Worm (Caenorhabditis elegans) whole organism, dauer: Measurements from ENCODE around the gene gnrr-7.

ENCODE experiments used
- unc-62 ChIP-seq: sonication (generic microtip); optimal IDR thresholded peaks from 2 replicates; lab custom pipeline; 2017; ENCODE audit warnings: missing biosample characterization, missing genetic modification reagents, missing genetic modification characterization

Gene gnrr-7

ce11 chrX:11185498-11185897 lies at the start of gene gnrr-7:
Gene gnrr-7, plus strand, starts transcription at chrX:11185798.
- TF ChIP-seq unc-62 (GFP tag; lab: Kevin White, UChicago), result no peak

ce11 chrX:11136988-11137387 lies 48.6 kb upstream of the gnrr-7 start:
- no peak for TF ChIP-seq unc-62 (GFP tag; lab: Kevin White, UChicago)

DNA sequence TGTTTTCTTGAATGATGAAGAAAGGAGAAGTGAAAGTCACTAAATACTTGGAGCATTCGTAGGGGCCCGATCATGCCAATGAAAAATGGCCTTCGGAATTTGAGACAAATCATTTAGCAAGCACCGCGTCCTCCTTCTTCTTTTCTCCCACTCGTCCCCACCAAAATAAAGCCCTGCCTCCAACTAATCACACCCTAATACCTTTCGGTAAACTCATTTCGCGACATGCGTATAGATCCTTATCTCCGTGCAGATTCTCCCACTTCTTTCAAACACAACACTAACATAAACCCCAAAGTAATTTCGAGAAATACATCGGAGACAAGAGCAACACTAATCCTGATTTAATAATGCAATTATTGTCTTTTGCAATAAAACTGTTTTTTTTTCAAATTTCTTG lies 48.0 kb upstream of the gnrr-7 start:
- TF ChIP-seq unc-62 (GFP tag; lab: Kevin White, UChicago), result no peak

- TF ChIP-seq unc-62 (GFP tag; lab: Kevin White, UChicago), result no peak
Measured at ce11 chrX:11151494-11151893, 34.1 kb upstream of the gnrr-7 start.

DNA sequence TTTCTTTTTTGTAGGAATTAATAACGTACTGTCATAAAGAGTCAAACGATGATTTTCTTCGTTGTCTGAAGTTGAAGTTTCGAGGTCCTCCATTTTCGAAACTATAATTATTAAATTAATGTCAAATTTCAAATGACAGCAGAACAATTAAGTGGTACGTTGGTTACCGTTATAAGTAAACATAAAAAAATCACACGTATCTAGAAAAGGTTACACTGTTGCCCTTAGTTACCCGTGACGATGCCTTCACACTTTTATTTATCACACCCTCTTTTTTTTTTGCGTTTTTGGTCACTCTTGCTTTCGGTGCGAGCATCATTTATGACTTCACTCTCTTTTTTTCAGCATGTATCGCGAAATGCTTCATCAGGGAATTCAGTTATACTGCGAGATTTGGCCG lies 32.9 kb upstream of the gnrr-7 start, which contains the start of the genes C05C9.3 and C05C9.2:
TSS of gene C05C9.3 (minus strand) at position 101 of the 400 bp plus-strand sequence.
TSS of gene C05C9.2 (plus strand) at position 346 of the 400 bp plus-strand sequence.
- no peak for TF ChIP-seq unc-62 (GFP tag; lab: Kevin White, UChicago)

ce11 chrX:11160537-11160936 lies 25.1 kb upstream of the gnrr-7 start, which contains the start of gene C05C9.1:
Gene C05C9.1, plus strand, starts transcription at chrX:11160837.
- no peak for TF ChIP-seq unc-62 (GFP tag; lab: Kevin White, UChicago)

DNA sequence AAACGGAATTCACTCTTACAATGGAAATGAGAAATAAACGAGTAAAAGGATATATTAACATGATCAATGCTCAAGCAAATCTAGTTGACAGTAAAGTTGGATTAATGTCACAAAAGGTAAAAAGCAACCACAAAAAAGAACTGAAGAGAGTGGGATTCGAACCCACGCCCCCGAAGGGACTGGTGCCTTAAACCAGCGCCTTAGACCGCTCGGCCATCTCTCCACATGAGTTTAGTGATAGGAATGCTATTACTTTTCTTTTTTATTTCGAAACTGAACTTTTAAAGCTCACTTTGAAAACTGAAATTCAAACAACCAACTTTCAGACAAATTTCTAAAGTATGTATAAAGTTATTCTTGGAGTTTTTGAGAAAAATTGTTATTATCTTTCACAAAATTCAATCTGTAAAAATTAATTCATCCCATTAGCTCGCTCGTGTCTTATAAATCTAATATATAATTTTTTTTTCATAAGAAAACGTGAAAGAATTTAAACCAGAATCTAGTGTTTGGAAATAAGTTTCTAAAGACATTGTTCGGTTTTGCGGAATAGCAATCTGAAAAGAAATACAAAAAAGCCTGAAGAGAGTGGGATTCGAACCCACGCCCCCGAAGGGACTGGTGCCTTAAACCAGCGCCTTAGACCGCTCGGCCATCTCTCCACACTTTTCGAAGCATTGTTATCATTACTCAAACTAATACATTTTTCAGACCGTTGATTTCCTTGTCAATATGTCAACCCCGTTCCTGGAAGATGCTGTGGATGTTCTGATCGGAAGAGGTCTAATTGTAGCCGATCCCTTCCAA lies 22.6 kb upstream of the gnrr-7 start:
- TF ChIP-seq unc-62 (GFP tag; lab: Kevin White, UChicago), result no peak

- TF ChIP-seq unc-62 (GFP tag; lab: Kevin White, UChicago), result no peak
Measured at ce11 chrX:11178599-11178998, 7.0 kb upstream of the gnrr-7 start, which contains the start of gene gnrr-6. Gene gnrr-6, plus strand, starts transcription at chrX:11178899.

DNA sequence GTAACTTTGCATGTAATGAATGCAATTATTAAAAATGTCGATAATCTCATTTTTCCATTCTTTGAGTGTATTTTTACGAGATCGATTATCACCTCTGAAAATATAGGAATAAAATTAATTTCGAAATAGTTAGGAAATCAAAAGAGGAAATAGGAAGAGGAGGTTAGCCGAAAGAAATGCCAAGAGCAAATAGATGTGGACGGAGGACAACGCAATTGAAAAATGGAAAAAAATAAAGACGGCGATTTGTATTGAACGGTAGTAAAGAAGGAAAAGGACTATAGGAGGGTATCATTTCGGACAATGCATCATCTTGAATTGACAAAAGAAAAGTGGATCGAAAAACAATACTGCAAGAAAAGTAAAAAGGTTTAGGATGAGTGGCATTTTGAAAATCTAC lies 3.9 kb downstream of the gnrr-7 start, which contains the start of gene F13D2.1:
TSS of gene F13D2.1 (minus strand) at position 101 of the 400 bp plus-strand sequence.
- no peak for TF ChIP-seq unc-62 (GFP tag; lab: Kevin White, UChicago)

DNA sequence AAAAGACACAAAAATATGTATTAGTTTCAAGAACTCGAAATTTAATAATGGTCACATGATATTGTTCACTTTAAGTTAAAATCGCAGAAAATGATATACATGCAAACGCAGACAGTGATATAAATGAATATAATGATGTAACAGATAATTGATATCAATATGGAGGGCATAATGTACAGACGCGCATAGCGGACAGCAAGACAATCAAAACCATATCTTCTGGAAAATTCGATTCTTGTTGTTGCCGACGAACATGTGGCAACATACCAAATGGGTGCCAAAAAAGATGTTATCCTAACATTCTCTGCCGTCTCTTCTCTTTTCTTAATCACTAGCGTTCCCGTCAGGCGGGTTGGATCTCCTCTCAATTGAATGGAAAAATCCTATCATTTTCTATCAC lies 4.8 kb downstream of the gnrr-7 start:
- TF ChIP-seq unc-62 (GFP tag; lab: Kevin White, UChicago), result no peak

ce11 chrX:11193670-11194069 lies 8.1 kb downstream of the gnrr-7 start:
- no peak for TF ChIP-seq unc-62 (GFP tag; lab: Kevin White, UChicago)

- no peak for TF ChIP-seq unc-62 (GFP tag; lab: Kevin White, UChicago)
Measured at ce11 chrX:11196741-11197140, 11.1 kb downstream of the gnrr-7 start, which contains the start of gene C34F6.1. Gene C34F6.1, minus strand, starts transcription at chrX:11196841.

DNA sequence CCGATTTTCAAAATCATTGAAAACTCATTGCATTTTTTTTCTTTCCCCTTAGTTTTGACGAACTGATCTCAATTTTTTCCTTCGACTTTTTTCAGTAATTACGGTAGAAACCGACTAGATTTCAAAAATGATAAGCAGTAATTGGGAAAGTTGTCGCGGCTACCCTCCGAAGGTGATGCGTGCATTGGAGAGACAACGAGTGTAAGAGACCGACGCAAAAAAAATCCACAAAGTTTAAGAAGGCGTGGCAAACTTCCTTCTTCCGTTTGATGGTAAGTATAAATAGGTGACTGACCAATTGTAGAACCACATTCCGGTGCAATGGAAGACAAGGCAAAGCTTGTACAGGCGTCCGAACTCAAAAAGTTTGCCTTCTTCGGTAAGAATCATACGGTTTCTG lies 13.6 kb downstream of the gnrr-7 start, which contains the start of gene col-178:
TSS of gene col-178 (plus strand) at position 301 of the 400 bp plus-strand sequence.
- no peak for TF ChIP-seq unc-62 (GFP tag; lab: Kevin White, UChicago)

DNA sequence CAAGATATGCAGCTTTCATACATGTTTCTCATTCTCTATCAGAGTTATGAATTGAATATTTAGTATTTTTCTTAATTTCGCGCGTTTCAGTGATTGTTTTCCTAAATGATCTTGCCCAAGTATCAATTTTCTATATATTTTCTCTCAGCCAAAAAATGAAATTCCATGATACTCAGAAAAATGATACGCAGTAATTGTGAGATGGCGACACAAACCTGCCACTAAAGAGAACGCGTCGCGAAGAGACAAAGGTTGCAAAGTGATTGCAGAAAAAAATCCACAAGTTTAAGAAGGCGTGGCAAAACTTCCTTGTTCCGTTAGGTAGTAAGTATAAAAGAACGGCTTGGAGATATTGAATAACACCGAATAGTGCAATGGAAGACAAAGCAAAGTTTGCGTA lies 15.6 kb downstream of the gnrr-7 start, which contains the start of gene col-179:
TSS of gene col-179 (plus strand) at position 301 of the 400 bp plus-strand sequence.
- TF ChIP-seq unc-62 (GFP tag; lab: Kevin White, UChicago), result no peak

ce11 chrX:11203773-11204172 lies 18.2 kb downstream of the gnrr-7 start, which contains the start of gene C34F6.11:
Gene C34F6.11, minus strand, starts transcription at chrX:11203932.
- no peak for TF ChIP-seq unc-62 (GFP tag; lab: Kevin White, UChicago)

DNA sequence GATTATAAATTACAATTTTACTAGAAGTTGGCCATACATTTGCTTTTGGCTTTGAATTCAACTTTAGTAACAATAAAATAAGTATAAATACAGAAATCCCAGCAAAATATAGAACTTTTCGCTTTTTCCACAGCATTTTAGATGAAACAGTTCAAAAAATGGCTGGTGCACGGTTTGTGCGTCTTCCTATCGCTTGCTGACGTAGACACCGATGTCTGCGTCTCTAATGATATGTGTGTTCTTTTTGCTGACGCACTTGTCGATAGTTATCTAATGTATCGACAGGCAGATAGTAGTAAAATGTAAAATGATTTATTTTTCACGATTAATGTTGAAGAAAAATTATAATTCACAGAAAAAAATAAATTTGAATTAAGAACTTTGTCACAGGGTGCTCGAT lies 21.4 kb downstream of the gnrr-7 start, which contains the start of gene hst-2:
TSS of gene hst-2 (minus strand) at position 203 of the 400 bp plus-strand sequence.
- no peak for TF ChIP-seq unc-62 (GFP tag; lab: Kevin White, UChicago)
